Worm (Caenorhabditis elegans): ENCODE data around the gene Y54E2A.9.

DNA sequence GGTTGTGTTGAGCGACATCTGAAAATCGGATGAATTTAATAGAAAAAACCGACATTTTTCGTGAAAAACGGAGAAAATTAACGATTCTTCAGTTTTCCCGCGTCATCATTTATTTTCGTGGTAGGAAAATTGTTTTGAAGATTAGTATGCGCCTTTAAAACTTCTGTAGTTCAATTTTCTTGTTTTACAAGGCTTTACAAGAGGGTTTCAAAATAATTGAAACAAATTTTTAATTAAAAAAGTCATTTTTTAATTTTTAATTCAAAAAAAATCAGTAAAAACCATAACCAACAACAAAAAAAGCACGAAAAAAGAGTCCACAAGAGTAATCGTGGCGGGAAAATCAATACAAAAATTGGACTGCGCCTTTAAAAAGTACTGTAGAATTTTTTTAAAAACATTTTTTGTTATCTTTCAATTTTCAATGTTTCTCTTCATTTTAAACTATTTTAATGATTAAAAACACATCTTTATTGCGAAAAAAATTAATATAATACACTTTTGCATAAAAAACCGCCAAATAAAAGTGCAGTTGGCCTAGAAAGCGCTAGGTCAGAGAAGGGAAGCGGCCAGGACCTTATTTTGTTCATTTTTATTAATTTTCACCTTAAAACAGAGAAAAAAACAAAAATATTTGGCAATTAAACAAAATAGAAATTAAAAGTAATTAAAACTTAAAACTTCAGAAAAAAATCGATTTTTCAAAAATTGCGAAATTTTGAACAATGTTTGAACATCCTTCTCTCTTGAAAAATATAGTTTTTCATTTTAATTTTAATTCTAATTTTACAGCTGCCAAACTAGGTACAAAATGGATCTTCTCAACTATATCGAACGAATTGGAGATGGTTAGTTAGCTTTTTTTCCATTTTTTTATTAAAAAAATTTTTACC is 31.7 kb downstream of the Y54E2A.9 start, which contains the start of the genes tac-1 and Y54E2A.4:
- TF ChIP-seq unc-62 (GFP tag; optimal IDR thresholded peaks at IDR 0.05) = no peak
- no peak for TF ChIP-seq nhr-237 (tag; optimal IDR thresholded peaks at IDR 0.05)
- no peak for TF ChIP-seq ztf-11 (tag; optimal IDR thresholded peaks at IDR 0.05)

All from whole organism, mixed stage, embryonic.